Fruit fly (Drosophila melanogaster): ENCODE data around the gene Dref.
A peak's percentile ranks its signal among the peaks of the same experiment; 100 is the strongest.

Gene Dref

dm6 chr2L:9956993-9957652 lies 9.9 kb downstream of the Dref start, which contains the start of the genes CG4658 and CG5846 (continued):
- TF ChIP-seq kay (GFP tag; optimal IDR thresholded peaks at IDR 0.05) = peak; percentile 92
- TF ChIP-seq tin (GFP tag; optimal IDR thresholded peaks at IDR 0.05) = peak; percentile 92
- peak in 1 of 3 experiments; percentile 94 for TF ChIP-seq lola (GFP tag; optimal IDR thresholded peaks at IDR 0.05)
- peak; percentile 48; the same call in 1 of the 2 replicates for TF ChIP-seq Doc2 (GFP tag; IDR thresholded peaks at IDR 0.05)
- TF ChIP-seq dpn (GFP tag; optimal IDR thresholded peaks at IDR 0.05) = peak; percentile 81 to 95
- peak; percentile 94 for TF ChIP-seq CG7271 (tag; optimal IDR thresholded peaks at IDR 0.05)
- TF ChIP-seq p53 (GFP tag; optimal IDR thresholded peaks at IDR 0.05) = peak; percentile 62
- peak; percentile 93 for TF ChIP-seq sim (GFP tag; IDR thresholded peaks at IDR 0.05)
- no peak for TF ChIP-seq br (optimal IDR thresholded peaks at IDR 0.05)
- no peak for TF ChIP-seq CG16813 (GFP tag; IDR thresholded peaks at IDR 0.05; ENCODE audit: partially characterized antibody)
- TF ChIP-seq twi (tag; optimal IDR thresholded peaks at IDR 0.05) = peak; percentile 82
- peak; percentile 73 for TF ChIP-seq Hmx (GFP tag; optimal IDR thresholded peaks at IDR 0.05)
- peak; percentile 94 for TF ChIP-seq H15 (GFP tag; IDR thresholded peaks at IDR 0.05)
- TF ChIP-seq tll (GFP tag; optimal IDR thresholded peaks at IDR 0.05) = peak in 1 of 2 experiments; percentile 54
- TF ChIP-seq ftz-f1 (GFP tag; optimal IDR thresholded peaks at IDR 0.05) = no peak
- TF ChIP-seq CG7372 (GFP tag; IDR thresholded peaks at IDR 0.05) = peak; percentile 81
- TF ChIP-seq CG6683 (GFP tag; optimal IDR thresholded peaks at IDR 0.05) = peak; percentile 75
- TF ChIP-seq CG12659 (GFP tag; optimal IDR thresholded peaks at IDR 0.05) = peak; percentile 94
- TF ChIP-seq CG8281 (tag; optimal IDR thresholded peaks at IDR 0.05) = peak; percentile 74
- peak; percentile 50 for TF ChIP-seq Dip2 (GFP tag; IDR thresholded peaks at IDR 0.05)
- TF ChIP-seq Tbp (GFP tag; optimal IDR thresholded peaks at IDR 0.05) = no peak
- peak; percentile 90 for TF ChIP-seq CG4820 (GFP tag; optimal IDR thresholded peaks at IDR 0.05)
- peak; percentile 89 for TF ChIP-seq CG3281 (GFP tag; optimal IDR thresholded peaks at IDR 0.05)
- peak in 1 of 2 experiments; percentile 69 for TF ChIP-seq pan (optimal IDR thresholded peaks at IDR 0.05)
- TF ChIP-seq pan (GFP tag; optimal IDR thresholded peaks at IDR 0.05 in 1 of 2, IDR thresholded peaks at IDR 0.05 in 1 of 2) = peak; percentile 80 to 97
- TF ChIP-seq fd96Cb (tag; optimal IDR thresholded peaks at IDR 0.05) = peak; percentile 95
- no peak for TF ChIP-seq CG14860 (GFP tag; IDR thresholded peaks at IDR 0.05; ENCODE audit: partially characterized antibody)
- TF ChIP-seq bbx (GFP tag; IDR thresholded peaks at IDR 0.05; ENCODE audit: partially characterized antibody) = peak; percentile 12; the same call in 1 of the 2 replicates
- peak; percentile 90 for TF ChIP-seq CG14050 (GFP tag; IDR thresholded peaks at IDR 0.05)
- no peak for TF ChIP-seq CG31365 (tag; optimal IDR thresholded peaks at IDR 0.05)
- TF ChIP-seq CG7556 (GFP tag; optimal IDR thresholded peaks at IDR 0.05) = peak; percentile 92
- TF ChIP-seq Neu2 (GFP tag; optimal IDR thresholded peaks at IDR 0.05; ENCODE audit: borderline replicate concordance) = no peak
- peak; percentile 94 for TF ChIP-seq sob (GFP tag; IDR thresholded peaks at IDR 0.05)
- TF ChIP-seq CG17359 (tag; optimal IDR thresholded peaks at IDR 0.05) = peak; percentile 96
- TF ChIP-seq salm (tag; optimal IDR thresholded peaks at IDR 0.05) = peak; percentile 91
- peak; percentile 89 for TF ChIP-seq CG8290 (GFP tag; optimal IDR thresholded peaks at IDR 0.05)
- no peak for TF ChIP-seq CG8290 (tag; optimal IDR thresholded peaks at IDR 0.05)
- TF ChIP-seq CG13894 (tag; optimal IDR thresholded peaks at IDR 0.05) = peak; percentile 90
- TF ChIP-seq CG2129 (GFP tag; IDR thresholded peaks at IDR 0.05; ENCODE audit: partially characterized antibody) = no peak
- TF ChIP-seq Lhr (GFP tag; optimal IDR thresholded peaks at IDR 0.05) = peak; percentile 80
- TF ChIP-seq jumu (GFP tag; optimal IDR thresholded peaks at IDR 0.05) = peak; percentile 57
- TF ChIP-seq Antp (GFP tag; optimal IDR thresholded peaks at IDR 0.05) = peak; percentile 33
- TF ChIP-seq CG32772 (GFP tag; IDR thresholded peaks at IDR 0.05) = peak; percentile 97
- peak; percentile 13 for TF ChIP-seq en (GFP tag; optimal IDR thresholded peaks at IDR 0.05)
- TF ChIP-seq pb (GFP tag; optimal IDR thresholded peaks at IDR 0.05) = no peak
- TF ChIP-seq Max (GFP tag; optimal IDR thresholded peaks at IDR 0.05) = peak; percentile 90
- TF ChIP-seq dati (GFP tag; IDR thresholded peaks at IDR 0.05) = peak; percentile 79
- peak; percentile 90 for TF ChIP-seq CG31224 (GFP tag; IDR thresholded peaks at IDR 0.05)
- TF ChIP-seq Scr (GFP tag; IDR thresholded peaks at IDR 0.05; ENCODE audit: partially characterized antibody) = no peak
- TF ChIP-seq tup (GFP tag; optimal IDR thresholded peaks at IDR 0.05) = peak; percentile 60

Data from whole organism, embryonic.